Fruit fly (Drosophila melanogaster): ENCODE results near the gene Coprox.

- TF ChIP-seq ovo (GFP tag; optimal IDR thresholded peaks at IDR 0.05) (no peak), kay (GFP tag; ENCODE audit: borderline replicate concordance) (no peak), Clk (GFP tag; optimal IDR thresholded peaks at IDR 0.05) (no peak), CG11617 (GFP tag; optimal IDR thresholded peaks at IDR 0.05) (no peak), cnc (optimal IDR thresholded peaks at IDR 0.05) (no peak), toe (GFP tag; optimal IDR thresholded peaks at IDR 0.05) (no peak), CG14711 (tag; optimal IDR thresholded peaks at IDR 0.05) (no peak), Crg-1 (GFP tag; optimal IDR thresholded peaks at IDR 0.05) (no peak), cic (GFP tag; optimal IDR thresholded peaks at IDR 0.05) (no peak), CG5204 (GFP tag; optimal IDR thresholded peaks at IDR 0.05) (no peak), Mnt (GFP tag; optimal IDR thresholded peaks at IDR 0.05) (no peak)
Observed at dm6 chr2L:6991085-6991484, 26.9 kb downstream of the Coprox start.
